Fruit fly (Drosophila melanogaster): ENCODE measurements around the gene CG12115.

CG12115 gene

DNA sequence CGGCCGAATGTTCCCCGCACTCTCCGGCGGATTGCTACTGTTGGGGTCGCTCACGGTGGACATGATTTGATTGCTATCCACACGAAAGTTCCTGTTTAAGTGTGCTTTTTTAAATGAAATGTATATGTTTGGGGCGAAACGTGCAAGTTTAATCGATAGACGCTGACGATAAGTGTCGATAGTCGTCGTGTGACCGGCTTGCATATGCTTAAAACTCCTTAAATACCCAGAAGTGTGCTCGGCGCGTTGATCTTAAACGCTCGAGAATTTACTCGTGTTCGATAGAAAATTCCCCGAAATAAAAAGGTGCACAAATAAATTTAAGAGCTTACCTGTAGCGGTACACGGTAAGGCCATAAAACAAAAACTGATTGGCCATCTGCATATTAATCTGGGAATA, 28.5 kb downstream of the CG12115 start, which contains the start of the genes Zpr1 and CG44532:
Zpr1 (minus strand) TSS at position 179 of the 400 bp plus-strand sequence.
CG44532 (plus strand) TSS at position 181 of the 400 bp plus-strand sequence.
- TF ChIP-seq Sox15 (GFP tag; optimal IDR thresholded peaks at IDR 0.05) (no peak), fd85E (GFP tag; optimal IDR thresholded peaks at IDR 0.05) (no peak), Ets96B (tag; optimal IDR thresholded peaks at IDR 0.05) (no peak), dac (GFP tag; optimal IDR thresholded peaks at IDR 0.05) (no peak), Eip93F (GFP tag; optimal IDR thresholded peaks at IDR 0.05) (no peak), Eip78C (GFP tag) (no peak), CG6854 (GFP tag; optimal IDR thresholded peaks at IDR 0.05) (no peak), Sox14 (GFP tag; optimal IDR thresholded peaks at IDR 0.05) (no peak), net (GFP tag; optimal IDR thresholded peaks at IDR 0.05) (no peak), Met (GFP tag; optimal IDR thresholded peaks at IDR 0.05) (no peak), acj6 (GFP tag; optimal IDR thresholded peaks at IDR 0.05) (no peak), svp (GFP tag) (no peak), achi (GFP tag; optimal IDR thresholded peaks at IDR 0.05) (no peak), eg (GFP tag; IDR thresholded peaks at IDR 0.05) (no peak), fd59A (GFP tag; optimal IDR thresholded peaks at IDR 0.05) (no peak)

DNA sequence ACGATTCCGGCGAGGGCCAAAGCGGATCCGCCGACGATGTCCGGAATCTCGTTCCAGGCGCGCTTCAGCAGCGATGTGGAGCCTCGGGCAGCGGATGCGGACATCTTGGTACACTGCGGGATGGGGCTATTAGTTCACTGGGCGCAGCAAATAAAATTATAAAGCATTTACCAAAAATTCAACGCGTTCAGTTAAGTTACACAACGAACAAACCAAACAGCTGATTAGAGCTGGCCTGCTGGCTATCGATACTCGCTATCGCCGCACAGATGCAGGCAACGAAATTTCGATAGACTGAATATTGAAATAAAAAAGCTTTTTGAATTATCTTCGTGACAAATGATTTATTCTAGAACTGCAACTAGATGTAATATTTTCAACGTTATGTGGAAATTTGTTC, 30.7 kb downstream of the CG12115 start, which contains the start of gene NdufA3:
NdufA3 (minus strand) TSS at position 317 of the 400 bp plus-strand sequence.
- no peak for TF ChIP-seq lz (GFP tag; optimal IDR thresholded peaks at IDR 0.05)
- TF ChIP-seq vri (GFP tag; optimal IDR thresholded peaks at IDR 0.05), result peak; percentile 41

DNA sequence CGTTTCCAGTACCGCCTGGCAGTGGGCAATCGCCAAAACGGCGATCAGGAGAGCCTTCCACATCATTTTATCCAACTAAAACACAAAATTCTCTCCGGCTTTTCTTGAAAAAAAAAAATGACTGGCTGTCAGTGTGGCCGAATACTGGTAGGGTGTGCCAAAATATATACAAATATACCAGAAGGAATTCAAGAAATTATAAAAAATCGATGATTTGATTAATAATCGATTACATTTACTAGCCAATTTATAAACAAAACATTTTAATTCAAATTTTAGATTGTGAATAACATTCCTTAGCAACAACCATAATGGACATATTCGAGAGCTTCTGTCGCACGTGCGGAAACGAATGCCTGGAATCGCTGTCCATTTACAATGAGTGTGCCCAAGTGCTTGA, 32.0 kb downstream of the CG12115 start, which contains the start of the genes Ost48 and Dlip1:
Ost48 (minus strand) TSS at position 150 of the 400 bp plus-strand sequence.
Dlip1 (plus strand) TSS at position 257 of the 400 bp plus-strand sequence.
- TF ChIP-seq vri (GFP tag; optimal IDR thresholded peaks at IDR 0.05) (no peak), Hr39 (GFP tag; optimal IDR thresholded peaks at IDR 0.05) (no peak), dsx (GFP tag; optimal IDR thresholded peaks at IDR 0.05; ENCODE audit: poor library complexity, severe bottlenecking) (no peak), Hr38 (GFP tag; optimal IDR thresholded peaks at IDR 0.05) (no peak), CG1621 (tag; optimal IDR thresholded peaks at IDR 0.05) (no peak), CG10669 (GFP tag; optimal IDR thresholded peaks at IDR 0.05) (no peak), Sox102F (GFP tag; optimal IDR thresholded peaks at IDR 0.05) (no peak), fkh (GFP tag; optimal IDR thresholded peaks at IDR 0.05) (no peak), CG31627 (GFP tag; optimal IDR thresholded peaks at IDR 0.05) (no peak)

DNA sequence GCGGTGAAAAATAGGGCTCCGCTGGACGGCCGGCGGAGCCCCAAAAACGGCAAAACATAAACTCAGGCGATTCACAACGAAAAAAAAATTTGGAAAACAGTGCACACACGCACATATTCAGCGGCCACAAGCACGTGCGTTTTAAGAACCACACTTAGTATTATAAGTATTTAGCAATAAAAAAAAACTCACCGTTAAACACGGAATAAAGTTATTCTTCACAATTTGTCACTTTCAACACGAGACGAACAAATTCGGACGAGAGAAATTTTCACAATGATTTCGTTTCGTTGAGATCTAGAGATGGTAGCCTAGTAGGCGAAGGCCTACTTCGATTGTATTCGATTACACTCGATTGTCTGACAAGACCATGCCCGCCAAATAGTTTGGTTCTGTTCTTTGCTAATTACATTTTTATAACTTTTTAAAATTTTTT, 34.0 kb downstream of the CG12115 start, which contains the start of gene His3.3B:
His3.3B (minus strand) TSS at position 282 of the 436 bp plus-strand sequence.
- TF ChIP-seq ss (GFP tag; optimal IDR thresholded peaks at IDR 0.05) (no peak), spab (GFP tag; optimal IDR thresholded peaks at IDR 0.05) (no peak), fkh (GFP tag; optimal IDR thresholded peaks at IDR 0.05) (no peak), Sox15 (GFP tag; optimal IDR thresholded peaks at IDR 0.05) (no peak), fd59A (GFP tag; optimal IDR thresholded peaks at IDR 0.05) (no peak), Hr4 (GFP tag; optimal IDR thresholded peaks at IDR 0.05) (no peak), eg (GFP tag; IDR thresholded peaks at IDR 0.05) (no peak; the same call in 2 of the 3 replicates), CG8119 (GFP tag; IDR thresholded peaks at IDR 0.05) (no peak), CG31627 (GFP tag; optimal IDR thresholded peaks at IDR 0.05) (no peak), CG8632 (GFP tag; optimal IDR thresholded peaks at IDR 0.05) (peak; percentile 2), CG32006 (GFP tag; optimal IDR thresholded peaks at IDR 0.05) (no peak), CG34406 (GFP tag; optimal IDR thresholded peaks at IDR 0.05) (no peak), CG16779 (tag; optimal IDR thresholded peaks at IDR 0.05) (no peak), Eip93F (GFP tag; optimal IDR thresholded peaks at IDR 0.05) (peak; percentile 2), Blimp-1 (GFP tag; optimal IDR thresholded peaks at IDR 0.05) (no peak), svp (GFP tag) (peak; percentile 60), Eip75B (GFP tag; optimal IDR thresholded peaks at IDR 0.05) (no peak), Lpt (GFP tag; optimal IDR thresholded peaks at IDR 0.05) (no peak), pdm3 (GFP tag; optimal IDR thresholded peaks at IDR 0.05) (no peak), salr (GFP tag; optimal IDR thresholded peaks at IDR 0.05) (no peak), Gug (GFP tag; IDR thresholded peaks at IDR 0.05) (no peak), CG9139 (GFP tag; optimal IDR thresholded peaks at IDR 0.05) (no peak), CG4318 (GFP tag; optimal IDR thresholded peaks at IDR 0.05) (no peak), vri (GFP tag; optimal IDR thresholded peaks at IDR 0.05) (peak; percentile 33), dsx (GFP tag; optimal IDR thresholded peaks at IDR 0.05; ENCODE audit: poor library complexity, severe bottlenecking) (no peak), fd85E (GFP tag; optimal IDR thresholded peaks at IDR 0.05) (peak; percentile 3), CG6792 (GFP tag; optimal IDR thresholded peaks at IDR 0.05) (no peak), OdsH (GFP tag; optimal IDR thresholded peaks at IDR 0.05) (no peak), Hr39 (GFP tag; optimal IDR thresholded peaks at IDR 0.05) (no peak), CG1621 (tag; optimal IDR thresholded peaks at IDR 0.05) (no peak), cyc (GFP tag; optimal IDR thresholded peaks at IDR 0.05) (no peak), CG6276 (GFP tag; optimal IDR thresholded peaks at IDR 0.05) (no peak)

Measured in whole organism, prepupa.